Fruit fly (Drosophila melanogaster) Kc167 (cell line): ENCODE data around the gene CG3744.

Source experiments
- insv ChIP-seq: fragments of >200 bp; optimal IDR thresholded peaks from 3 replicates; lab custom pipeline; 2018; ENCODE audit warnings: missing external identifiers
- psq ChIP-seq: fragments of >200 bp; optimal IDR thresholded peaks from 2 replicates; lab custom pipeline; 2017; ENCODE audit warnings: missing external identifiers

dm6 chr3R:24850420-24850819 is 26.0 kb downstream of the CG3744 start, which contains the start of gene CG7006:
- TF ChIP-seq psq (lab: Kevin White, UChicago) = no peak
- no peak for TF ChIP-seq insv (lab: Kevin White, UChicago)
